Worm (Caenorhabditis elegans) whole organism, L2 larva: ENCODE results near the gene F07F6.8.

Experiments used
- C34F6.9 ChIP-seq: fragments of 150-350 bp; optimal IDR thresholded peaks from 2 replicates; lab custom pipeline; 2014; ENCODE audit warnings: missing biosample characterization, missing genetic modification characterization
- F13H6.1 ChIP-seq: sonication (generic microtip); optimal IDR thresholded peaks from 2 replicates; lab custom pipeline; 2016; ENCODE audit warnings: missing genetic modification characterization, missing compliant biosample characterization
- Y55F3AM.14 ChIP-seq: fragments of 200-800 bp; sonication (Bioruptor generic); optimal IDR thresholded peaks from 2 replicates; lab custom pipeline; 2018; ENCODE audit warnings: mild to moderate bottlenecking, missing genetic modification characterization, missing compliant biosample characterization
- alr-1 ChIP-seq: fragments of 150-350 bp; optimal IDR thresholded peaks from 2 replicates; lab custom pipeline; 2014; ENCODE audit warnings: missing biosample characterization, missing genetic modification characterization
- aly-2 ChIP-seq: fragments of 150-350 bp; optimal IDR thresholded peaks from 2 replicates; lab custom pipeline; 2014; ENCODE audit warnings: missing biosample characterization, missing genetic modification characterization
- ama-1 ChIP-seq: fragments of 150-350 bp; optimal IDR thresholded peaks from 2 replicates; lab custom pipeline; 2018; ENCODE audit warnings: inconsistent platforms
- blmp-1 ChIP-seq: sonication (generic microtip); optimal IDR thresholded peaks from 2 replicates; lab custom pipeline; 2017; ENCODE audit warnings: missing genetic modification characterization, mild to moderate bottlenecking, missing compliant biosample characterization, antibody characterized with exemption, moderate library complexity; ENCODE audit not compliant: insufficient read depth
- ceh-16 ChIP-seq: fragments of 150-350 bp; optimal IDR thresholded peaks from 2 replicates; lab custom pipeline; 2014; ENCODE audit warnings: missing biosample characterization, missing genetic modification characterization
- ceh-82 ChIP-seq: fragments of 150-350 bp; optimal IDR thresholded peaks from 2 replicates; lab custom pipeline; 2014; ENCODE audit warnings: missing biosample characterization, missing genetic modification characterization
- dmd-4 ChIP-seq: sonication (generic microtip); optimal IDR thresholded peaks from 2 replicates; lab custom pipeline; 2017; ENCODE audit warnings: missing biosample characterization, missing genetic modification characterization
- egl-27 ChIP-seq: sonication (generic microtip); optimal IDR thresholded peaks from 3 replicates; lab custom pipeline; 2017; ENCODE audit warnings: missing biosample characterization, missing genetic modification reagents, missing genetic modification characterization
- elt-3 ChIP-seq: sonication (generic microtip); optimal IDR thresholded peaks from 2 replicates; lab custom pipeline; 2017; ENCODE audit warnings: missing biosample characterization, missing genetic modification characterization
- gmeb-1 ChIP-seq: fragments of 150-350 bp; optimal IDR thresholded peaks from 2 replicates; lab custom pipeline; 2014; ENCODE audit warnings: missing biosample characterization, missing genetic modification characterization
- lin-11 ChIP-seq: fragments of 150-350 bp; sonication (generic microtip); optimal IDR thresholded peaks from 2 replicates; lab custom pipeline; 2014; ENCODE audit warnings: missing biosample characterization, missing genetic modification characterization, inconsistent platforms, mixed read lengths
- lin-13 ChIP-seq: fragments of 150-350 bp; optimal IDR thresholded peaks from 2 replicates; lab custom pipeline; 2014; ENCODE audit warnings: missing biosample characterization, missing genetic modification reagents, missing genetic modification characterization
- lin-39 ChIP-seq: fragments of 150-350 bp; optimal IDR thresholded peaks from 2 replicates; lab custom pipeline; 2014; ENCODE audit warnings: missing biosample characterization, missing genetic modification reagents, missing genetic modification characterization
- lsy-2 ChIP-seq, 2 experiments: fragments of 150-350 bp in 1 of 2; sonication (generic microtip) in 1 of 2; optimal IDR thresholded peaks; 2 replicates each; lab custom pipeline; 2014 to 2017; ENCODE audit warnings: missing biosample characterization in 2 of 2, missing genetic modification characterization in 2 of 2
- mdl-1 ChIP-seq, 2 experiments: fragments of 150-350 bp in 1 of 2; sonication (generic microtip) in 1 of 2; optimal IDR thresholded peaks; 2 replicates each; lab custom pipeline; 2017; ENCODE audit warnings: missing biosample characterization in 2 of 2, missing genetic modification characterization in 2 of 2
- nhr-11 ChIP-seq: fragments of 150-350 bp; optimal IDR thresholded peaks from 2 replicates; lab custom pipeline; 2014; ENCODE audit warnings: missing biosample characterization, missing genetic modification characterization
- nhr-12 ChIP-seq: fragments of 150-350 bp; optimal IDR thresholded peaks from 2 replicates; lab custom pipeline; 2014; ENCODE audit warnings: missing biosample characterization, missing genetic modification characterization
- nhr-21 ChIP-seq: fragments of 150-350 bp; optimal IDR thresholded peaks from 2 replicates; lab custom pipeline; 2014; ENCODE audit warnings: missing biosample characterization, missing genetic modification characterization
- nhr-23 ChIP-seq: fragments of 150-350 bp; optimal IDR thresholded peaks from 2 replicates; lab custom pipeline; 2014; ENCODE audit warnings: missing biosample characterization, missing genetic modification reagents, missing genetic modification characterization
- nhr-237 ChIP-seq: fragments of 150-350 bp; optimal IDR thresholded peaks from 2 replicates; lab custom pipeline; 2014; ENCODE audit warnings: missing biosample characterization, missing genetic modification characterization
- nhr-6 ChIP-seq: fragments of 150-350 bp; optimal IDR thresholded peaks from 2 replicates; lab custom pipeline; 2014; ENCODE audit warnings: missing biosample characterization, missing genetic modification characterization
- nhr-77 ChIP-seq: fragments of 150-350 bp; optimal IDR thresholded peaks from 2 replicates; lab custom pipeline; 2014; ENCODE audit warnings: missing biosample characterization, missing genetic modification characterization
- peb-1 ChIP-seq: fragments of 150-350 bp; optimal IDR thresholded peaks from 2 replicates; lab custom pipeline; 2014; ENCODE audit warnings: missing biosample characterization, missing genetic modification characterization
- sem-4 ChIP-seq: fragments of 150-350 bp; optimal IDR thresholded peaks from 2 replicates; lab custom pipeline; 2014; ENCODE audit warnings: missing biosample characterization, missing genetic modification reagents, missing genetic modification characterization
- sma-3 ChIP-seq: sonication (generic microtip); optimal IDR thresholded peaks from 2 replicates; lab custom pipeline; 2016; ENCODE audit warnings: missing genetic modification reagents, missing genetic modification characterization, missing compliant biosample characterization
- sma-9 ChIP-seq, 2 experiments: fragments of 150-350 bp in 1 of 2; sonication (generic microtip) in 1 of 2; optimal IDR thresholded peaks; 2 replicates each; lab custom pipeline; 2014 to 2016; ENCODE audit warnings: missing genetic modification characterization in 2 of 2, mild to moderate bottlenecking in 1 of 2, missing biosample characterization in 1 of 2, missing compliant biosample characterization in 1 of 2, missing genetic modification reagents in 1 of 2, moderate library complexity in 1 of 2
- snpc-4 ChIP-seq: fragments of 150-350 bp; optimal IDR thresholded peaks from 2 replicates; lab custom pipeline; 2014; ENCODE audit warnings: missing biosample characterization, missing genetic modification characterization
- unc-39 ChIP-seq: fragments of 150-350 bp; optimal IDR thresholded peaks from 2 replicates; lab custom pipeline; 2014; ENCODE audit warnings: missing biosample characterization, missing genetic modification characterization
- unc-55 ChIP-seq: fragments of 150-350 bp; sonication (generic microtip); optimal IDR thresholded peaks from 3 replicates; lab custom pipeline; 2014; ENCODE audit warnings: missing biosample characterization, missing genetic modification reagents, missing genetic modification characterization
- unc-62 ChIP-seq: fragments of 150-350 bp; optimal IDR thresholded peaks from 2 replicates; lab custom pipeline; 2014; ENCODE audit warnings: missing biosample characterization, missing genetic modification reagents, missing genetic modification characterization
- ztf-11 ChIP-seq: sonication (generic microtip); optimal IDR thresholded peaks from 2 replicates; lab custom pipeline; 2017; ENCODE audit warnings: missing biosample characterization, missing genetic modification characterization
- ztf-4 ChIP-seq: fragments of 150-350 bp; optimal IDR thresholded peaks from 2 replicates; lab custom pipeline; 2014; ENCODE audit warnings: missing biosample characterization, missing genetic modification characterization

The F07F6.8 gene

DNA sequence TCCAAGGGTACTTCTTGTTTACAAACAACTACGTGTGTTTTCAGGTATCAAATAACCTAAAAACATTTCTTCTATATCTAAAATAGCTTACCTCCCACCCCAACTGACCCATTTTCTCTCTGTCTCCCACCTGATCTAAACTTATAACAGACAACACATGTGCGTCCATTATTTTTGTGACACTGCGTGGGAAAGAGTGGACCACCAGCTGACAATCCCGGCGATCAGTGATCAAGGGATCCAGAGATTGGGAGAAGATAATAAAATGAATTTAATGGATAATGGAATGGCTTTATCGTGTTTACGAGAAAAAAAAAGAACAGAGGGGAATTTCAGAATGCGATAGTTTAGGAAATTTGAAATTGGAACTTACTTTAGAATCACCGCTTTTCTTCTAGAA lies 23.7 kb upstream of the F07F6.8 start:
- no peak for TF ChIP-seq nhr-23 (tag; lab: Kevin White, UChicago)
- TF ChIP-seq ceh-82 = no peak
- peak; percentile 60 for TF ChIP-seq sma-9 (GFP tag; optimal IDR thresholded peaks at IDR 0.05; lab: Kevin White, UChicago)
- TF ChIP-seq sma-9 (tag; optimal IDR thresholded peaks at IDR 0.05; lab: Kevin White, UChicago) = no peak
- TF ChIP-seq F13H6.1 (tag; lab: Kevin White, UChicago) = peak; percentile 52
- TF ChIP-seq, all 48 proteins: peak for 2

ce11 chrII:5447381-5447780 lies 21.8 kb upstream of the F07F6.8 start, which contains the start of gene cex-1:
Gene cex-1, plus strand, starts transcription at chrII:5447681.
- TF ChIP-seq nhr-21 (tag; lab: Kevin White, UChicago) (no peak), aly-2 (tag; lab: Kevin White, UChicago) (no peak), peb-1 (tag; lab: Kevin White, UChicago) (no peak), mdl-1 (tag; optimal IDR thresholded peaks at IDR 0.05; lab: Kevin White, UChicago) (no peak), ceh-82 (no peak)
- TF ChIP-seq, all 48 proteins: peak for 0

- TF ChIP-seq dmd-4 (tag; lab: Kevin White, UChicago) (no peak), sma-3 (GFP tag; lab: Kevin White, UChicago) (no peak), sem-4 (tag; lab: Kevin White, UChicago) (no peak), lin-13 (no peak), nhr-23 (tag; lab: Kevin White, UChicago) (no peak), ceh-16 (tag; lab: Kevin White, UChicago) (no peak), egl-27 (no peak), ztf-11 (tag; lab: Kevin White, UChicago) (no peak), unc-62 (GFP tag; lab: Kevin White, UChicago) (no peak), ama-1 (lab: Kevin White, UChicago) (no peak), lin-39 (no peak), ztf-4 (no peak), nhr-11 (tag; lab: Kevin White, UChicago) (no peak), nhr-6 (tag; lab: Kevin White, UChicago) (no peak), elt-3 (tag; lab: Kevin White, UChicago) (no peak), unc-39 (tag; lab: Kevin White, UChicago) (no peak), blmp-1 (tag; lab: Kevin White, UChicago) (no peak)
These were observed 21.0 kb upstream of the F07F6.8 start, which contains the start of gene nmr-1 for ce11 chrII:5446506-5446905. Gene nmr-1, minus strand, starts transcription at chrII:5446606.

DNA sequence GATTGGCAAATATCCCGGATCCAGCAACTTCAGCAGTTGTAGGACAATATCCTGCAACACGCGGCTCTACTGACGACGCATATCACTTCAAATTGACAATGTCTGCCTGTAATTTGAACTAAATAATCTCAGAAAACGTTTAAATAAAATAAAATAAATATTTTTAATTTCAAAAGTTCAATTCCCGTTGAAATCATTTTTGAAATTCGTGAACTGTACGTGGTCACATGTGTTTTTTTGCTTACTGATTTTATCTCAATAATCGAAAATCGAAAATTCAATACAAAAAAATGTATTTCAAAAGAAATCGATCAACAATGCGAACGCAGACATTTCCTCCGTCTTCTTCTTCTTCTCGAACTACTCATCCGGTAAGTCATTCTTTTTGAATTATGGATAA lies 12.1 kb upstream of the F07F6.8 start, which contains the start of gene F07F6.1:
Gene F07F6.1, plus strand, starts transcription at position 301 of the 400 bp plus-strand sequence.
- no peak for TF ChIP-seq lsy-2 (tag; optimal IDR thresholded peaks at IDR 0.05; lab: Kevin White, UChicago)
- TF ChIP-seq dmd-4 (tag; lab: Kevin White, UChicago) = no peak
- TF ChIP-seq gmeb-1 (tag; lab: Kevin White, UChicago) = no peak
- no peak for TF ChIP-seq nhr-12 (tag; lab: Kevin White, UChicago)
- TF ChIP-seq snpc-4 = no peak
- no peak for TF ChIP-seq ama-1 (lab: Kevin White, UChicago)
- TF ChIP-seq Y55F3AM.14 (GFP tag; lab: Kevin White, UChicago) = no peak
- no peak for TF ChIP-seq C34F6.9 (tag; lab: Kevin White, UChicago)
- no peak for TF ChIP-seq unc-55 (GFP tag; lab: Kevin White, UChicago)
- no peak for TF ChIP-seq unc-62 (GFP tag; lab: Kevin White, UChicago)
- no peak for TF ChIP-seq lin-11 (tag; lab: Kevin White, UChicago)
- TF ChIP-seq alr-1 = no peak
- TF ChIP-seq, all 48 proteins: peak for 0

ce11 chrII:5436833-5437232 lies 11.3 kb upstream of the F07F6.8 start, which contains the start of gene dct-5:
Gene dct-5, minus strand, starts transcription at chrII:5436933.
- TF ChIP-seq nhr-237 (tag; lab: Kevin White, UChicago) (no peak), nhr-21 (tag; lab: Kevin White, UChicago) (no peak), alr-1 (no peak), nhr-77 (no peak)
